Worm (Caenorhabditis elegans) whole organism, young adult: ENCODE measurements around the gene C25H3.3.
A peak's percentile ranks its signal among the peaks of the same experiment; 100 is the strongest.

ENCODE experiments used
- F22D6.2 ChIP-seq: sonication (generic microtip); optimal IDR thresholded peaks from 2 replicates; lab custom pipeline; 2016; ENCODE audit warnings: mild to moderate bottlenecking, missing genetic modification characterization, missing compliant biosample characterization
- F57C9.4 ChIP-seq: sonication (generic microtip); optimal IDR thresholded peaks from 2 replicates; lab custom pipeline; 2017; ENCODE audit warnings: mild to moderate bottlenecking, missing genetic modification characterization, missing compliant biosample characterization
- K11D2.4 ChIP-seq: fragments of 200-800 bp; sonication (Bioruptor generic); IDR thresholded peaks from 2 replicates; pipeline ENCODE4 v1.3.6; 2022; ENCODE audit warnings: missing genetic modification reagents, missing genetic modification characterization, missing compliant biosample characterization
- T07F8.4 ChIP-seq: sonication (generic microtip); optimal IDR thresholded peaks from 2 replicates; lab custom pipeline; 2016; ENCODE audit warnings: mild to moderate bottlenecking, missing genetic modification characterization, moderate library complexity, missing compliant biosample characterization
- Y53G8AR.9 ChIP-seq: fragments of 200-800 bp; sonication (Bioruptor generic); conservative IDR thresholded peaks from 2 replicates; pipeline ENCODE4 v1.3.6; 2022; ENCODE audit warnings: missing genetic modification reagents, missing genetic modification characterization, missing compliant biosample characterization
- Y79H2A.3 ChIP-seq: fragments of 200-800 bp; sonication (Bioruptor generic); conservative IDR thresholded peaks from 2 replicates; pipeline ENCODE4 v1.3.6; 2022; ENCODE audit warnings: missing genetic modification reagents, missing genetic modification characterization, missing compliant biosample characterization
- akir-1 ChIP-seq: fragments of 200-800 bp; sonication (Bioruptor generic); optimal IDR thresholded peaks from 2 replicates; lab custom pipeline; 2018; ENCODE audit warnings: mild to moderate bottlenecking, missing genetic modification characterization, moderate library complexity, missing compliant biosample characterization
- ama-1 ChIP-seq, 3 experiments: fragments of 150-350 bp in 1 of 3; sonication (generic microtip) in 2 of 3; optimal IDR thresholded peaks; 2 replicates each; lab custom pipeline; 2014 to 2018; ENCODE audit warnings: missing biosample characterization in 2 of 3, missing genetic modification characterization in 2 of 3, missing genetic modification reagents in 2 of 3
- attf-5 ChIP-seq: fragments of 200-800 bp; sonication (Bioruptor generic); optimal IDR thresholded peaks from 2 replicates; lab custom pipeline; 2018; ENCODE audit warnings: mild to moderate bottlenecking, missing genetic modification characterization, missing compliant biosample characterization
- bed-1 ChIP-seq: fragments of 200-800 bp; sonication (Bioruptor generic); IDR thresholded peaks from 2 replicates; pipeline ENCODE4 v1.3.6; 2022; ENCODE audit warnings: missing genetic modification reagents, missing genetic modification characterization, missing compliant biosample characterization
- bed-2 ChIP-seq: fragments of 200-800 bp; sonication (Bioruptor generic); IDR thresholded peaks from 2 replicates; pipeline ENCODE4 v1.3.6; 2022; ENCODE audit warnings: missing genetic modification reagents, missing genetic modification characterization, missing compliant biosample characterization
- ccch-3 ChIP-seq: fragments of 200-800 bp; sonication (Bioruptor generic); optimal IDR thresholded peaks from 2 replicates; lab custom pipeline; 2018; ENCODE audit warnings: mild to moderate bottlenecking, missing genetic modification characterization, missing compliant biosample characterization
- cebp-1 ChIP-seq, 2 experiments: fragments of 200-800 bp in 1 of 2; sonication (Bioruptor generic) in 1 of 2; sonication (generic microtip) in 1 of 2; IDR thresholded peaks in 1 of 2; optimal IDR thresholded peaks in 1 of 2; 2 replicates each; pipeline versions ENCODE4 v1.3.6 to Lab custom; 2017 to 2022; ENCODE audit warnings: missing compliant biosample characterization in 2 of 2, missing genetic modification characterization in 2 of 2, mild to moderate bottlenecking in 1 of 2, missing genetic modification reagents in 1 of 2, moderate library complexity in 1 of 2
- ceh-100 ChIP-seq: fragments of 200-800 bp; sonication (Bioruptor generic); IDR thresholded peaks from 2 replicates; pipeline ENCODE4 v1.3.6; 2022; ENCODE audit warnings: missing genetic modification reagents, missing genetic modification characterization, missing compliant biosample characterization
- ceh-27 ChIP-seq: fragments of 200-800 bp; sonication (Bioruptor generic); optimal IDR thresholded peaks from 2 replicates; lab custom pipeline; 2018; ENCODE audit warnings: mild to moderate bottlenecking, missing genetic modification characterization, moderate library complexity, missing compliant biosample characterization
- ceh-91 ChIP-seq: fragments of 200-800 bp; sonication (Bioruptor generic); IDR thresholded peaks from 2 replicates; pipeline ENCODE4 v1.3.6; 2022; ENCODE audit warnings: missing genetic modification reagents, missing genetic modification characterization, missing compliant biosample characterization
- chd-7 ChIP-seq: sonication (generic microtip); optimal IDR thresholded peaks from 2 replicates; lab custom pipeline; 2016; ENCODE audit warnings: mild to moderate bottlenecking, missing genetic modification characterization, moderate library complexity, missing compliant biosample characterization
- dpl-1 ChIP-seq: fragments of 150-350 bp; optimal IDR thresholded peaks from 2 replicates; lab custom pipeline; 2014; ENCODE audit warnings: missing biosample characterization, missing genetic modification reagents, missing genetic modification characterization
- efl-1 ChIP-seq: fragments of 150-350 bp; optimal IDR thresholded peaks from 2 replicates; lab custom pipeline; 2014; ENCODE audit warnings: missing biosample characterization, missing genetic modification reagents, missing genetic modification characterization
- egrh-3 ChIP-seq: fragments of 200-800 bp; sonication (Bioruptor generic); IDR thresholded peaks from 2 replicates; pipeline ENCODE4 v1.3.6; 2022; ENCODE audit warnings: missing genetic modification reagents, missing genetic modification characterization, missing compliant biosample characterization
- ets-4 ChIP-seq: fragments of 200-800 bp; sonication (Bioruptor generic); optimal IDR thresholded peaks from 2 replicates; lab custom pipeline; 2018; ENCODE audit warnings: mild to moderate bottlenecking, missing genetic modification characterization, missing compliant biosample characterization
- gei-17 ChIP-seq: fragments of 200-800 bp; sonication (Bioruptor generic); optimal IDR thresholded peaks from 2 replicates; lab custom pipeline; 2018; ENCODE audit warnings: mild to moderate bottlenecking, missing genetic modification characterization, missing compliant biosample characterization
- hlh-26 ChIP-seq: fragments of 200-800 bp; sonication (Bioruptor generic); conservative IDR thresholded peaks from 2 replicates; pipeline ENCODE4 v1.3.6; 2022; ENCODE audit warnings: missing genetic modification reagents, missing genetic modification characterization, missing compliant biosample characterization
- hmg-20 ChIP-seq: fragments of 200-800 bp; sonication (Bioruptor generic); IDR thresholded peaks from 2 replicates; pipeline ENCODE4 v1.3.6; 2022; ENCODE audit warnings: missing genetic modification reagents, missing genetic modification characterization, missing compliant biosample characterization
- hrde-1 ChIP-seq: sonication (generic microtip); optimal IDR thresholded peaks from 2 replicates; lab custom pipeline; 2016; ENCODE audit warnings: missing genetic modification characterization, mild to moderate bottlenecking, missing compliant biosample characterization, moderate library complexity, missing genotype, missing genetic modification reagents, borderline replicate concordance
- lin-35 ChIP-seq, 3 experiments: fragments of 150-350 bp in 2 of 3; sonication (generic microtip) in 1 of 3; optimal IDR thresholded peaks; 2 replicates each; lab custom pipeline; 2014 to 2018; ENCODE audit warnings: missing biosample characterization in 3 of 3, missing genetic modification characterization in 3 of 3, missing genetic modification reagents in 3 of 3
- lin-54 ChIP-seq: fragments of 200-800 bp; sonication (Bioruptor generic); optimal IDR thresholded peaks from 2 replicates; lab custom pipeline; 2018; ENCODE audit warnings: mild to moderate bottlenecking, missing genetic modification characterization, missing compliant biosample characterization
- lsl-1 ChIP-seq: fragments of 200-800 bp; sonication (Bioruptor generic); optimal IDR thresholded peaks from 2 replicates; lab custom pipeline; 2018; ENCODE audit warnings: mild to moderate bottlenecking, missing genetic modification characterization, moderate library complexity, missing compliant biosample characterization
- madf-10 ChIP-seq: sonication (generic microtip); optimal IDR thresholded peaks from 2 replicates; lab custom pipeline; 2016; ENCODE audit warnings: mild to moderate bottlenecking, missing genetic modification characterization, missing compliant biosample characterization
- mel-28 ChIP-seq: sonication (generic microtip); optimal IDR thresholded peaks from 2 replicates; lab custom pipeline; 2016; ENCODE audit warnings: borderline replicate concordance, mild to moderate bottlenecking, missing genetic modification characterization, missing compliant biosample characterization
- mxl-1 ChIP-seq: sonication (generic microtip); optimal IDR thresholded peaks from 2 replicates; lab custom pipeline; 2016; ENCODE audit warnings: missing genetic modification characterization, missing compliant biosample characterization
- nhr-120 ChIP-seq: fragments of 200-800 bp; sonication (Bioruptor generic); IDR thresholded peaks from 2 replicates; pipeline ENCODE4 v1.3.6; 2022; ENCODE audit warnings: missing genetic modification characterization, missing compliant biosample characterization
- nhr-179 ChIP-seq: sonication (generic microtip); optimal IDR thresholded peaks from 2 replicates; lab custom pipeline; 2016; ENCODE audit warnings: mild to moderate bottlenecking, missing genetic modification characterization, missing compliant biosample characterization
- nhr-90 ChIP-seq: sonication (generic microtip); optimal IDR thresholded peaks from 2 replicates; lab custom pipeline; 2016; ENCODE audit warnings: missing genotype, mild to moderate bottlenecking, missing genetic modification characterization, missing compliant biosample characterization
- pbrm-1 ChIP-seq: fragments of 200-800 bp; sonication (Bioruptor generic); IDR thresholded peaks from 2 replicates; pipeline ENCODE4 v1.3.6; 2022; ENCODE audit warnings: missing genetic modification reagents, missing genetic modification characterization, missing compliant biosample characterization
- rec-8 ChIP-seq, 2 experiments: sonication (generic microtip); optimal IDR thresholded peaks; 2 replicates each; lab custom pipeline; 2016; ENCODE audit warnings: mild to moderate bottlenecking in 2 of 2, missing genetic modification characterization in 2 of 2, missing genetic modification reagents in 2 of 2, missing genotype in 2 of 2, missing biosample characterization in 1 of 2, missing compliant biosample characterization in 1 of 2, moderate library complexity in 1 of 2
- rpc-1 ChIP-seq, 2 experiments: fragments of 150-350 bp in 1 of 2; sonication (generic microtip) in 1 of 2; optimal IDR thresholded peaks; 2 replicates each; lab custom pipeline; 2014 to 2018; ENCODE audit warnings: missing biosample characterization in 1 of 2, missing genetic modification characterization in 1 of 2, missing genetic modification reagents in 1 of 2, missing genotype in 1 of 2
- sea-2 ChIP-seq: fragments of 200-800 bp; sonication (Bioruptor generic); IDR thresholded peaks from 2 replicates; pipeline ENCODE4 v1.3.6; 2022; ENCODE audit warnings: missing genetic modification characterization, missing compliant biosample characterization
- tbx-9 ChIP-seq: sonication (generic microtip); optimal IDR thresholded peaks from 2 replicates; lab custom pipeline; 2016; ENCODE audit warnings: borderline replicate concordance, missing genetic modification characterization, inconsistent platforms, missing compliant biosample characterization
- zfh-2 ChIP-seq: fragments of 200-800 bp; sonication (Bioruptor generic); conservative IDR thresholded peaks from 2 replicates; pipeline ENCODE4 v1.3.6; 2022; ENCODE audit warnings: missing genetic modification reagents, missing genetic modification characterization, missing compliant biosample characterization
- zim-3 ChIP-seq: sonication (generic microtip); optimal IDR thresholded peaks from 2 replicates; lab custom pipeline; 2017; ENCODE audit warnings: mild to moderate bottlenecking, missing genetic modification characterization, moderate library complexity, missing compliant biosample characterization
- ztf-25 ChIP-seq: fragments of 200-800 bp; sonication (Bioruptor generic); IDR thresholded peaks from 2 replicates; pipeline ENCODE4 v1.3.6; 2022; ENCODE audit warnings: missing genetic modification reagents, missing genetic modification characterization, missing compliant biosample characterization
- ztf-28 ChIP-seq: fragments of 200-800 bp; sonication (Bioruptor generic); IDR thresholded peaks from 2 replicates; pipeline ENCODE4 v1.3.6; 2022; ENCODE audit warnings: missing genetic modification reagents, missing genetic modification characterization, missing compliant biosample characterization

The C25H3.3 gene

ce11 chrII:5660736-5661734, 33.0 kb upstream of the C25H3.3 start, which contains the start of the genes ift-43 and mdt-26 (continued):
- TF ChIP-seq dpl-1 (GFP tag; lab: Kevin White, UChicago) (peak; percentile 40), efl-1 (peak; percentile 44), ceh-27 (GFP tag; lab: Kevin White, UChicago) (peak; percentile 84), nhr-120 (GFP tag; lab: Robert Waterston, UW) (no peak), lsl-1 (GFP tag; lab: Kevin White, UChicago) (peak; percentile 64), hmg-20 (GFP tag; lab: Robert Waterston, UW) (peak; percentile 10; the same call in 1 of the 2 replicates), hlh-26 (no peak), cebp-1 (GFP tag; IDR thresholded peaks at IDR 0.05; lab: Robert Waterston, UW) (peak; percentile 77), cebp-1 (tag; optimal IDR thresholded peaks at IDR 0.05; lab: Kevin White, UChicago) (peak; percentile 80), bed-2 (GFP tag; lab: Robert Waterston, UW) (peak; percentile 55; the same call in 1 of the 2 replicates), ama-1 (optimal IDR thresholded peaks at IDR 0.05; lab: Kevin White, UChicago) (peak; percentile 99), ama-1 (GFP tag; optimal IDR thresholded peaks at IDR 0.05; lab: Kevin White, UChicago) (peak in 1 of 2 experiments; percentile 61), madf-10 (tag; lab: Kevin White, UChicago) (peak; percentile 79), zim-3 (tag; lab: Kevin White, UChicago) (peak; percentile 72), akir-1 (GFP tag; lab: Kevin White, UChicago) (no peak), rpc-1 (optimal IDR thresholded peaks at IDR 0.05; lab: Kevin White, UChicago) (peak; percentile 6), rpc-1 (tag; optimal IDR thresholded peaks at IDR 0.05; lab: Kevin White, UChicago) (no peak), rec-8 (tag; optimal IDR thresholded peaks at IDR 0.05; lab: Kevin White, UChicago) (peak; percentile 11 to 40), nhr-179 (tag; lab: Kevin White, UChicago) (no peak), F57C9.4 (tag; lab: Kevin White, UChicago) (peak; percentile 37), egrh-3 (GFP tag; lab: Robert Waterston, UW) (peak; percentile 95), nhr-90 (peak; percentile 6), chd-7 (tag; lab: Kevin White, UChicago) (peak; percentile 73), ceh-100 (GFP tag; lab: Robert Waterston, UW) (peak; percentile 80), ztf-28 (GFP tag; lab: Robert Waterston, UW) (peak; percentile 88), ceh-91 (0 out of 2 replicates have a peak, but pooled peaks have one; percentile 13), tbx-9 (tag; lab: Kevin White, UChicago) (no peak), mel-28 (tag; lab: Kevin White, UChicago) (peak; percentile 11), lin-35 (GFP tag; optimal IDR thresholded peaks at IDR 0.05; lab: Kevin White, UChicago) (peak in 2 of 3 experiments; percentile 0 to 60), ccch-3 (peak; percentile 32), K11D2.4 (peak; percentile 91), ztf-25 (GFP tag; lab: Robert Waterston, UW) (no peak), sea-2 (GFP tag; lab: Robert Waterston, UW) (0 out of 2 replicates have a peak, but pooled peaks have one; percentile 65), ets-4 (peak; percentile 49), bed-1 (GFP tag; lab: Robert Waterston, UW) (0 out of 2 replicates have a peak, but pooled peaks have one; percentile 86), pbrm-1 (peak; percentile 83), gei-17 (GFP tag; lab: Kevin White, UChicago) (peak; percentile 56), T07F8.4 (tag; lab: Kevin White, UChicago) (peak; percentile 32), Y53G8AR.9 (peak; percentile 66; the same call in 1 of the 2 replicates), attf-5 (peak; percentile 77), hrde-1 (tag; lab: Kevin White, UChicago) (no peak), Y79H2A.3 (peak; percentile 81; the same call in 1 of the 2 replicates), F22D6.2 (tag; lab: Kevin White, UChicago) (peak; percentile 24), lin-54 (peak; percentile 67), zfh-2 (GFP tag; lab: Robert Waterston, UW) (peak; percentile 99), mxl-1 (no peak)
